Worm (Caenorhabditis elegans): ENCODE results near the gene pigq-1.

pigq-1 gene

DNA sequence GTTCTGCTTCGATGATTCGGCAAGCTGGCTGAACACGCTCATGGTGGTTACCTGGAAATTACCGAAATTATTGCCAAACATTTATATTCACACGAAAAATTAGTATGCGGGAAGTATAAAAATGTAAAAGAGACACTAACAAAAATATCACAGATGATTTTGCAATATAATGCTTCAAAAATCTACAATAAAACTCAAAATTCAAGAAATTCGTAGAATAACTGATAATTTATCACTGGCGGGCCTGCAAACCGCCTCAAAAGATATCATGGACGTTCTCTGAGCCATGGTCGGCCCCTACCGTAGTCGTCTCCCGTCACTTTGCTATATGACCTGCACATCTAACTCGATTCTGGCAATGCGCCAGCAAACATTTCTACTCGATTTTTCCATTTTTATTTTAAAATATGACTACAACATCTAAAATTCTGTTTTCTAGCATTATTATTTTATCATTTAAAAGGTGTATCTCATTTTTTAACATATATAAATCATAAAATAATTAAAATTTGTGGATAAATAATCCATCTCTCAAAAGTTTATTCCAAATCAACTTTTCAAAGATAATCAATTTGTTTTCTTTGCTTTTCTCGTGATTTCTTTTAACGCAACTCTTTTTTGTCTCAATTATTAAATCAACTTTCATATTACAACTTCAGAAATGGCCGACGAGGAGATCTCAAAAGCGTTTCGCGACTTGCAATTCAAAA lies 2.6 kb upstream of the pigq-1 start, which contains the start of the genes F01G4.6 and pfd-1 (continued):
- TF ChIP-seq nhr-6 (tag; optimal IDR thresholded peaks at IDR 0.05) (peak; percentile 92), lin-39 (tag; optimal IDR thresholded peaks at IDR 0.05) (no peak), unc-39 (tag; optimal IDR thresholded peaks at IDR 0.05) (no peak), lin-1 (GFP tag; IDR thresholded peaks at IDR 0.05) (peak; percentile 90), madf-9 (GFP tag; conservative IDR thresholded peaks at IDR 0.05) (no peak), ZK337.2 (GFP tag; IDR thresholded peaks at IDR 0.05) (no peak), nhr-11 (tag; optimal IDR thresholded peaks at IDR 0.05) (peak; percentile 92), nhr-76 (tag; optimal IDR thresholded peaks at IDR 0.05) (peak; percentile 53), arid-1 (GFP tag; conservative IDR thresholded peaks at IDR 0.05) (peak; percentile 91), unc-130 (GFP tag; optimal IDR thresholded peaks at IDR 0.05) (peak; percentile 24), zfp-3 (GFP tag; conservative IDR thresholded peaks at IDR 0.05) (peak; percentile 65), ceh-28 (tag; optimal IDR thresholded peaks at IDR 0.05) (no peak), duxl-1 (tag; optimal IDR thresholded peaks at IDR 0.05; ENCODE audit: poor library complexity) (peak; percentile 76), hmg-1.1 (GFP tag; IDR thresholded peaks at IDR 0.05) (peak; percentile 87), aha-1 (tag) (peak; percentile 93), zip-2 (tag; optimal IDR thresholded peaks at IDR 0.05) (peak; percentile 42), gei-8 (GFP tag; optimal IDR thresholded peaks at IDR 0.05) (peak; percentile 45), jun-1 (tag; optimal IDR thresholded peaks at IDR 0.05) (peak; percentile 83), ces-1 (GFP tag; optimal IDR thresholded peaks at IDR 0.05) (peak; percentile 24), mdt-29 (GFP tag; IDR thresholded peaks at IDR 0.05) (peak; percentile 49; the same call in 1 of the 2 replicates), ceh-20 (GFP tag; IDR thresholded peaks at IDR 0.05) (peak; percentile 89), D1046.2 (GFP tag; IDR thresholded peaks at IDR 0.05) (no peak), dve-1 (tag; optimal IDR thresholded peaks at IDR 0.05; ENCODE audit: insufficient read depth) (peak; percentile 99), dmd-9 (GFP tag; IDR thresholded peaks at IDR 0.05) (no peak), nhr-28 (tag; optimal IDR thresholded peaks at IDR 0.05) (peak; percentile 87), nhr-10 (tag; optimal IDR thresholded peaks at IDR 0.05) (no peak), spr-1 (tag; optimal IDR thresholded peaks at IDR 0.05) (peak; percentile 42), Y48G9A.11 (GFP tag; IDR thresholded peaks at IDR 0.05) (no peak), lin-13 (GFP tag; optimal IDR thresholded peaks at IDR 0.05) (peak; percentile 85), spr-3 (GFP tag; optimal IDR thresholded peaks at IDR 0.05) (no peak), daf-8 (GFP tag; IDR thresholded peaks at IDR 0.05) (no peak), rbr-2 (tag; optimal IDR thresholded peaks at IDR 0.05) (peak; percentile 91), lir-3 (tag; optimal IDR thresholded peaks at IDR 0.05) (no peak), lin-29 (GFP tag; IDR thresholded peaks at IDR 0.05) (peak; percentile 71; the same call in 1 of the 2 replicates), nhr-102 (tag; optimal IDR thresholded peaks at IDR 0.05) (peak; percentile 83), egl-43 (GFP tag; IDR thresholded peaks at IDR 0.05) (0 out of 2 replicates have a peak, but pooled peaks have one; percentile 56), sdz-12 (GFP tag; optimal IDR thresholded peaks at IDR 0.05) (peak; percentile 30), ZK546.5 (tag; optimal IDR thresholded peaks at IDR 0.05) (peak; percentile 99), mdl-1 (tag; optimal IDR thresholded peaks at IDR 0.05) (peak in 1 of 2 experiments; percentile 60), fkh-10 (GFP tag; optimal IDR thresholded peaks at IDR 0.05) (peak; percentile 67), zfp-2 (tag; optimal IDR thresholded peaks at IDR 0.05) (peak; percentile 97), ceh-82 (tag; optimal IDR thresholded peaks at IDR 0.05) (no peak), ctbp-1 (GFP tag; IDR thresholded peaks at IDR 0.05) (peak; percentile 69; the same call in 1 of the 2 replicates), mxl-3 (GFP tag; optimal IDR thresholded peaks at IDR 0.05) (peak; percentile 48), ama-1 (optimal IDR thresholded peaks at IDR 0.05) (peak; percentile 53), php-3 (GFP tag; IDR thresholded peaks at IDR 0.05) (peak; percentile 75), zag-1 (tag; optimal IDR thresholded peaks at IDR 0.05) (peak; percentile 84), daf-19 (GFP tag; conservative IDR thresholded peaks at IDR 0.05) (no peak), pqm-1 (tag; optimal IDR thresholded peaks at IDR 0.05) (peak; percentile 9), lim-7 (GFP tag; IDR thresholded peaks at IDR 0.05) (no peak)
